Worm (Caenorhabditis elegans): Measurements from ENCODE around the gene F44E5.15.

F44E5.15 gene

DNA sequence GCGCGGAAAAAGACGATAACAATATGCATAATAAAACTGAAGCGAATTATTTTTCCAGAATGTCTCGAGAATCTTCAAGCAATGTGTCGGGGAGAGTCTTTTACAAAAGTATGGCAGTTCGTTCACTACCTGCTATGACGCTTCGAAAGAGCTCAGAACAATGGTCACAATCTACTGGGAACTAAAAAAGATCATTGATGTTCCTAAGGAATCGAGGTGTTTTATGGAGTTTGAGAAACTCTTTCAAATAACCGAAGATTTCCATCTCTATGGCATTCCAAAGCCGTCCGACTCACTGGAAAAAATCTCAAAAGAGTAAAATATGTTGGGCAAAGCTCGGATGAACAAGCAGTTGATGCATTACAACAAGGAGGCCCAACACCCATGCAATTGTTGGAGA is at the start of gene F44E5.15:
F44E5.15 (plus strand) TSS at position 301 of the 400 bp plus-strand sequence.
- no peak for TF ChIP-seq dao-5 (tag; optimal IDR thresholded peaks at IDR 0.05)
- no peak for TF ChIP-seq W03F9.2 (tag; optimal IDR thresholded peaks at IDR 0.05)
- TF ChIP-seq him-1 (tag; optimal IDR thresholded peaks at IDR 0.05): no peak

DNA sequence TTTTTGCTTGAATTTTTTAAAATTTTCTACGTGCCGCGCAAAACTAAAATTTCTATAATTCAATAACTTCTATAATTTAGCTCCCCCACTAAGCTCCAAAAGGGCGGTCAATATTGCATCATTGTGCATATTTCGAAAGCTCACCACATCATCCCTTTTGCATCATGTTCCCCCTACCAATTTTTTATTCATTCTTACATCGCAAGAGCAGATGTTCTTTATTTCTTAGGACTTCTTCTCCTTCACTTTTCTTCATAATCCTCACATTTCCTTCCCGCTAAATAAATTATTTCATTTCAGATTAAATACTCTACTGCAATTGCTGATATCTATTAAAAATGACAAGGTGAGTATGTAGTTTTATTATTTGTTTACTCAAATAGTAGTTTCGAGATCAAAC is 48.6 kb upstream of the F44E5.15 start, which contains the start of gene ldh-1:
ldh-1 (plus strand) TSS at position 301 of the 400 bp plus-strand sequence.
- TF ChIP-seq him-1 (tag; optimal IDR thresholded peaks at IDR 0.05): no peak
- no peak for TF ChIP-seq dao-5 (tag; optimal IDR thresholded peaks at IDR 0.05)
- TF ChIP-seq W03F9.2 (tag; optimal IDR thresholded peaks at IDR 0.05): no peak

DNA sequence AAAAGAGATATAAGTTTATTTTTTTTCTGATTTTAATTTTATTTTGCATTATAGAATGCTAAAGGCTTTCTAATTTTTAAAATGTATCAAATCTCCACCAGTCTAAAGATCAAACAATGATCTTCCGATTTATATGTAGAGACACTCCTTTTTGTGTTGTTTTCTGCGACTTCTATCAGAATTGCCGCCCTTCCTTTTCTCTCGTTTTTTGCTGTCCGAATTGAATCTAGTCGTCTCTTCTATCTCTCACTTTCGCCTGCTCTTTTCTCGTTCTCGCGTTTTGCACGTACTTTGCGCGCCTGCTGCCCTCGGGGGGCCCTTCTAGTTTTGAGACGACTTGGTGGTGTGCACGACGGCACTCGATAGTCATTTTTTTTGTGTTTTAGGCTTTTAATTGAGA is 48.1 kb upstream of the F44E5.15 start:
- TF ChIP-seq him-1 (tag; optimal IDR thresholded peaks at IDR 0.05) (no peak), dao-5 (tag; optimal IDR thresholded peaks at IDR 0.05) (no peak), W03F9.2 (tag; optimal IDR thresholded peaks at IDR 0.05) (no peak)

DNA sequence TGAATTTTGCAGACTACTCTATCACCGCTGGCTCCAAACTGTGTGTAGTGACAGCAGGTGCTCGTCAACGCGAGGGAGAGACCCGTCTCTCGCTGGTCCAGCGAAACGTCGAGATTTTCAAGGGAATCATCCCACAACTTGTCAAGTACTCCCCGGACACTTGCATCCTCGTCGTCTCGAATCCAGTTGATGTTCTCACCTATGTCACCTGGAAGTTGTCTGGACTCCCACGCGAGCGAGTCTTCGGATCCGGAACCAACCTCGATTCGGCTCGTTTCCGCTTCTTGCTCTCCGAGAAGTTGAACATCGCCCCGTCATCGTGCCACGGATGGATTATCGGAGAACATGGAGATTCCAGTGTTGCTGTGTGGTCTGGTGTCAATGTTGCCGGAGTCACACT is 46.8 kb upstream of the F44E5.15 start:
- TF ChIP-seq dao-5 (tag; optimal IDR thresholded peaks at IDR 0.05): no peak
- TF ChIP-seq W03F9.2 (tag; optimal IDR thresholded peaks at IDR 0.05): no peak
- TF ChIP-seq him-1 (tag; optimal IDR thresholded peaks at IDR 0.05): no peak

DNA sequence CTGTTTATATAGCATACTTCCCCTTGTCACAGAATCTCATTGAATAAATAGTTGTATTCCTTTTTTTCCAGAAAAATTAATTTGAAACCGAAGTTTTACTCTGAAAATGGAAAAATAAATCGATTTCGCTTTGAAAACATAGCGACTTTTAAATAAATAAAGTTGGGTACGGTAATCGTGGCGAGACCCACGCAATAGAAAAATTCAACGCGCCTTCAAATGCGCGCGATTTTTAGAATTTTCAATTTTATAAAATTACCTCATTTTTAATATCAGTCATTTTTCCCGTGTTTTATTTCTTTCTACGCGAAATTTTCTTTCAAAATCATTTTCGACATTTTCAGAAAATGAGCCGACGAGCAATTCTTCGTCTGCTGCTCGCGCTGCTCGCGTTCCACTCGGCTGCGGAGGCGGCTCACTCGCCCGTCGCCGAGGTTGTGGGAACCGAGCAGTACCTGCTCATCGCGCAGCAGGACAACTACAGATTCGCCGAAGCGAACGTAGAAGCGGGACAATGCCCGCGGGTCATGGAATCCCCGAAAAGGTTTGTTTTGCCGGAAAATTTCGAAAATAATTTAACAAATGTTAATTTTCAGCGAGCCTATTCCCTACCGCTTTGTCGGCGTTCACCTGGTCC is 45.9 kb upstream of the F44E5.15 start, which contains the start of gene F13D12.5:
F13D12.5 (plus strand) TSS at position 345 of the 637 bp plus-strand sequence.
- TF ChIP-seq dao-5 (tag; optimal IDR thresholded peaks at IDR 0.05) (no peak), W03F9.2 (tag; optimal IDR thresholded peaks at IDR 0.05) (peak; percentile 38), him-1 (tag; optimal IDR thresholded peaks at IDR 0.05) (no peak)

DNA sequence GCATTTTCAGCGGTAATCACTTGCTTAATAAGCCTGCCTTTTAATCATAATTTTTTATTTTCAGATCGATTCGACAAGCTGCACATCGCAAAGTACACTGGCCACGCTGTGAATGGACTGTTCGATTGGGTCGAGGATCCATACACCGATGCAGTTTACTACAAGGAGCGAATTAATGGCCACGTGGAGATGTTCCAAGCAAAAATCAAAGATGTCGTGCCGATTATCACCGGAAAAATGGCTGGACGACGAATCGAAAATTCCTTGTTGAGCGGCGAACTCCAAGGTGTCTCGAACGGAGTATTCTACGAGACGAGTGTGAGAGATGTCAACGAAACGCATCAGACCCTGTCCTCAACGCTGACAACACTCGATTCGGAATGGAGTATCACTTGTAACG is 45.0 kb upstream of the F44E5.15 start:
- TF ChIP-seq him-1 (tag; optimal IDR thresholded peaks at IDR 0.05) (no peak), dao-5 (tag; optimal IDR thresholded peaks at IDR 0.05) (no peak), W03F9.2 (tag; optimal IDR thresholded peaks at IDR 0.05) (no peak)

DNA sequence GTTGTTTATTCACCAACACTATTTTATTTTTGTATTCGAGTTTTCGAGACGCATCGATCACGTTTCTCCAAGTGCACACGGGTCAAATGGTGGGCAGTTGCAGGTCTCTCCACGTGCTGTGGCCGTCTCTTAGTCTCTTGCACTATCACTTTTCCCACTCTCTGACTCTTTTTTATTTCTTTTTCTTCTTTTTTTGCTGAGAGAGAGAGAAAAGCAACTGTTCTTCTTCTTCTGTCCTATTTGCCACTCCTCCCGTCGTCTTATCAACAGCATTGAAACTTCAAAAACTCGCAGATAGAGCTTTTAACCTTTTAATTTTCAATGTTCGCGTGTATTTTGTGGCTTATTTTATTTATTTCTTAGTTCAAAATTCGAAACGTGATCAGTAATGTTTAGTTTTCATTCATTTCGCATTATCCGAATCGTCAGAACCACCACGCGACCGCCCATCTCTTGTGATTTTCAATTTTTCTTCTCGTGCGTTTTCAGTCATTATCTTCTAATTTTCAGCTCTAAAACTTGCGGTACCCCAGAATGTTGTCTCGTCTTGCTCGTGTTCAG is 43.8 kb upstream of the F44E5.15 start, which contains the start of gene alh-8:
alh-8 (plus strand) TSS at position 511 of the 561 bp plus-strand sequence.
- TF ChIP-seq W03F9.2 (tag; optimal IDR thresholded peaks at IDR 0.05): no peak
- TF ChIP-seq him-1 (tag; optimal IDR thresholded peaks at IDR 0.05): no peak
- TF ChIP-seq dao-5 (tag; optimal IDR thresholded peaks at IDR 0.05): no peak

DNA sequence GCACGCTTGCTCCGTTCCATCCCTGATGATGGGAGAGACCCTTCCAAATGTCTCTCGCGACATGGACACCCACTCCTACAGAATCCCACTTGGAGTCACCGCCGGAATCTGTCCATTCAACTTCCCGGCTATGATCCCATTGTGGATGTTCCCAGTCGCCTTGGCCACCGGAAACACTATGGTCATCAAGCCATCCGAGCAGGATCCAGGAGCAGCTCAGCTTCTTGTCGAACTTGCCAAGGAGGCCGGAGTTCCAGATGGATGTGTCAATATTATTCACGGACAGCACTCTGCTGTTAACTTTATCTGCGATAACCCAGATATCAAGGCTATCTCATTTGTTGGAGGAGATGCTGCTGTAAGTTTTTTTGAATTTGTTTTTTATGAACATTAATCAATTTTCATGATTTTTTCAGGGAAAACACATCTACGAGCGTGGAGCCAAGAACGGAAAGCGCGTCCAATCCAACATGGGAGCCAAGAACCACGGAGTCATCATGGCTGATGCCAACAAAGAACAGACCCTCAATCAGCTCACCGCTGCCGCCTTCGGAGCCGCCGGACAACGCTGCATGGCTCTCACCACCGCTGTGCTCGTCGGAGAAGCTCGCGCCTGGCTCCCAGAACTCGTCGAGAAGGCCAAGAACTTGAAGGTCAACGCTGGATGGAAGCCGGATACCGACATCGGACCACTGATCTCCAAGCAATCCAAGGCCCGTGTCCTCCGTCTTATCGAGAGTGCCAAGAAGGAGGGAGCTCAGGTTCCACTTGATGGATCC is 42.5 kb upstream of the F44E5.15 start:
- TF ChIP-seq him-1 (tag; optimal IDR thresholded peaks at IDR 0.05) (no peak), dao-5 (tag; optimal IDR thresholded peaks at IDR 0.05) (no peak), W03F9.2 (tag; optimal IDR thresholded peaks at IDR 0.05) (no peak)

DNA sequence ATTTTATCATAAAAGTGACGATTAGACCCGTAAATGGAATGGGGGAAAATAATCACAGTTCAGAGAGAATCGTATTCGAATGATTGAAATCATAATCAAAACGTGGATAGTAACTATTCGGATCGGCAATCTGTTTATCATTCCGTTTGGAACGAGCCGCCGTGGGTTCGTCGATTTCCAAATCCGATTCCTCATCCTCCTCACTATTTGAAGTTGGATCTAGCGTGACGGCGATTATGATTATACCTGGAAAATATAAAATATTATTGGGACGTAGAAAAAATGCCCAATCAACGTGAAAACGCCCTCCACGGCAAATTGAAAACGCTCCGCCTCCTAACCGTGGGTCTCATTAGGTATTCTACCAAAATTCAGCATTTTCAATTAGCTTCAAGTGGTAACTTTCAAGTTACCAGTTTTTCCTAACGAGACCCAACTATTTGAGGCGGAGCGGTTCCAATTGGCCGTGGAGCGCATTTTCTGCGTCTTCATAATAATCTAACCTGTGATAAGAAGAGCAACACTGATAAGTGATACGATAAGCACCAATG is 41.2 kb upstream of the F44E5.15 start:
- TF ChIP-seq dao-5 (tag; optimal IDR thresholded peaks at IDR 0.05) (no peak), him-1 (tag; optimal IDR thresholded peaks at IDR 0.05) (no peak), W03F9.2 (tag; optimal IDR thresholded peaks at IDR 0.05) (no peak)

DNA sequence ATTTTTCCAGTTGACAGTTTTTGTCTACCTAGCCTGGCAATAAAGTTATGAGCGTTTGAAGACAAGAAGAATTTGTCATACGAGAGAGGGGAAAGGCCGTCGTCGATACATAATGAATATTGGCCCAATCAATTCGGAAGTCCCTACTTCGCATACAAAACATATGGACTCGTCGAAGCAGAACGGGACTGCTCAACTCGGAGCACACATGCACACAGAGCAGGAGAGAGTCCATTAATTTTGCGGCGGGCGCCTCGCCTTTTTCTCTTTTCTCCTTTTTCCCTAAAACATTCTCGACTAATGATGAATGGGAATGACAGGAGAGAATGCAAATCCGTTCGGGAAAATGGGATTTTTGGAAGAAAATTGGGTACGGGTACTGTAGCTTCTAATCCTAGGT is 40.0 kb upstream of the F44E5.15 start, which contains the start of gene F13D12.8:
F13D12.8 (minus strand) TSS at position 82 of the 400 bp plus-strand sequence.
- TF ChIP-seq dao-5 (tag; optimal IDR thresholded peaks at IDR 0.05) (no peak), him-1 (tag; optimal IDR thresholded peaks at IDR 0.05) (no peak), W03F9.2 (tag; optimal IDR thresholded peaks at IDR 0.05) (no peak)

DNA sequence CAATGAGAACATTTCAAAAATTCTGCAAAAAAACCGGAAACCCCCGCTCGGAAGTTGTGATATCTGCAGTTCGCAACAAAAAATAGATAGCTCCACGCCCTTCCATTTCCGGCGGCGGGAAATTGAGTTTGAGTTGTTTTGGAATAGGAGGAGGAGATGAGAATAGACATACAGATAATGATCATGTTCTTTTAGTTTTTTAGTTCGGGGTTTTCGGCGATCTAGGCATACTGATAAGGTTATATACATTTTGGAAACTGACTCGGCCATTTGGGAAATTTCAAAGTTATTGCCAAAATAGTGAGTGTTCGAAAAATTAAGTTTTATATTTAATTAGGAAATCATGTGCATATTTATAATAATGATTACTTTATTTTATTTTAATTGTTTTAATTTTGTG is 38.6 kb upstream of the F44E5.15 start:
- TF ChIP-seq him-1 (tag; optimal IDR thresholded peaks at IDR 0.05): no peak
- TF ChIP-seq W03F9.2 (tag; optimal IDR thresholded peaks at IDR 0.05): no peak
- no peak for TF ChIP-seq dao-5 (tag; optimal IDR thresholded peaks at IDR 0.05)

DNA sequence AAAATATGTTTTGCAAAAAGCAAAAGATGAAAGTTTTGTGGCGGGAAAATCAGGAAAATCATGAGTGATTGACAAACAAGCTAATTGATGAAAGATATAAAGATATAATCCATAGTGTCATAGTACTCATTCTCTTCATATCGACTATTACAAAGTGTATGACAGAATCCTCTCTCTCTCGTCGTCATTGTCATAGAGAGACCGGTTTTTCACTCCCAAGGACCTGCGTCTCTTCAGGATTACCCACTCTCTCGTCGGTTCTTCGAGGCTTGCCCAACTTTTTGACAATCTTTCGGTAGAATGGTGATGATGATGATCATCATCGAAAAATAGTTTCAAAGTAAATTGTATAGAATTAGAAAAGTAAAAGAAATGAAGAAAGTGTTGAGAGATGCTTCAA is 35.1 kb upstream of the F44E5.15 start:
- TF ChIP-seq him-1 (tag; optimal IDR thresholded peaks at IDR 0.05) (no peak), W03F9.2 (tag; optimal IDR thresholded peaks at IDR 0.05) (no peak), dao-5 (tag; optimal IDR thresholded peaks at IDR 0.05) (no peak)

DNA sequence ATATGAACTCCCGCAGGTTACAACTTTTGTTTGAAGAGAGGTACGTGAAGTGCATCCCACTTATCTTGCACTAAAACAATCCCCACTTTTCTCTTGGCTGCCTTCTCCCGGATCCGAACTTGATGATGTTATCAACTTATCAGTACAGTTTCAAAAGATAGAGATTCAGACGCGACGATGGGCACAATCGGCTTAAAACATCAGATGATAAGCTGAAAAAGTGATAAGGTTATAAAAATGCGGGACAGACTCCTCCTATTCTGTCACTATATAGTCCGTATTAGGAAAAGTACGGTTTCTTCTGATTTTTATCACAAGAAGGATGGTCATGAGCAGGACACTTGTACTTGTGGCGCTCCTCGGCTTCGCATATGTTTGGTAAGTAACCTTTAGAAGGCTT is 33.3 kb upstream of the F44E5.15 start, which contains the start of gene ctsa-1.2:
ctsa-1.2 (plus strand) TSS at position 160 of the 400 bp plus-strand sequence.
- TF ChIP-seq him-1 (tag; optimal IDR thresholded peaks at IDR 0.05): no peak
- no peak for TF ChIP-seq W03F9.2 (tag; optimal IDR thresholded peaks at IDR 0.05)
- no peak for TF ChIP-seq dao-5 (tag; optimal IDR thresholded peaks at IDR 0.05)
